Fruit fly (Drosophila melanogaster) whole organism, prepupa: Measurements from ENCODE around the gene Teh3.
A peak's percentile ranks its signal among the peaks of the same experiment; 100 is the strongest.

Experiments used
- Blimp-1 ChIP-seq: fragments of 200-800 bp; sonication (Bioruptor generic); optimal IDR thresholded peaks from 3 replicates; lab custom pipeline; 2017; ENCODE audit warnings: missing biosample characterization, missing genetic modification characterization, mild to moderate bottlenecking, moderate library complexity, missing genetic modification reagents
- CG11294 ChIP-seq: fragments of 200-800 bp; sonication (Bioruptor generic); IDR thresholded peaks from 2 replicates; pipeline ENCODE4 v1.3.6; 2022; ENCODE audit warnings: missing biosample characterization, missing genetic modification characterization
- CG11762 ChIP-seq: fragments of 200-800 bp; sonication (Bioruptor generic); optimal IDR thresholded peaks from 3 replicates; lab custom pipeline; 2016; ENCODE audit warnings: missing biosample characterization, missing genetic modification characterization; ENCODE audit not compliant: insufficient read depth
- CG11902 ChIP-seq: fragments of 200-800 bp; sonication (Bioruptor generic); optimal IDR thresholded peaks from 3 replicates; lab custom pipeline; 2016; ENCODE audit warnings: missing biosample characterization, missing genetic modification characterization
- CG15336 ChIP-seq: fragments of 200-800 bp; sonication (Bioruptor generic); IDR thresholded peaks from 2 replicates; pipeline ENCODE4 v1.3.6; 2022; ENCODE audit warnings: missing biosample characterization, missing genetic modification characterization
- CG16779 ChIP-seq: fragments of 200-800 bp; sonication (Bioruptor generic); optimal IDR thresholded peaks from 3 replicates; lab custom pipeline; 2017; ENCODE audit warnings: missing biosample characterization, mild to moderate bottlenecking, missing genetic modification characterization
- CG34406 ChIP-seq: fragments of 200-800 bp; sonication (Bioruptor generic); optimal IDR thresholded peaks from 3 replicates; lab custom pipeline; 2016; ENCODE audit warnings: missing biosample characterization, missing genetic modification characterization
- CG4318 ChIP-seq: fragments of 200-800 bp; sonication (Bioruptor generic); optimal IDR thresholded peaks from 3 replicates; lab custom pipeline; 2017; ENCODE audit warnings: missing biosample characterization, mild to moderate bottlenecking, missing genetic modification characterization
- CG6163 ChIP-seq: fragments of 200-800 bp; sonication (Bioruptor generic); IDR thresholded peaks from 3 replicates; pipeline ENCODE4 v1.3.6; 2022; ENCODE audit warnings: missing biosample characterization, missing genetic modification characterization
- CG6276 ChIP-seq: fragments of 200-800 bp; sonication (Bioruptor generic); optimal IDR thresholded peaks from 2 replicates; lab custom pipeline; 2017; ENCODE audit warnings: missing biosample characterization, mild to moderate bottlenecking, missing genetic modification characterization
- CG6792 ChIP-seq: fragments of 200-800 bp; sonication (Bioruptor generic); optimal IDR thresholded peaks from 3 replicates; lab custom pipeline; 2016; ENCODE audit warnings: missing biosample characterization, missing genetic modification characterization
- CG6854 ChIP-seq: fragments of 200-800 bp; sonication (Bioruptor generic); optimal IDR thresholded peaks from 2 replicates; lab custom pipeline; 2017; ENCODE audit warnings: missing biosample characterization, mild to moderate bottlenecking, missing genetic modification characterization
- CG8119 ChIP-seq: fragments of 200-800 bp; sonication (Bioruptor generic); IDR thresholded peaks from 3 replicates; pipeline ENCODE4 v1.3.6; 2022; ENCODE audit warnings: missing biosample characterization, missing genetic modification characterization
- CG8632 ChIP-seq: fragments of 200-800 bp; sonication (Bioruptor generic); optimal IDR thresholded peaks from 3 replicates; lab custom pipeline; 2016; ENCODE audit warnings: missing biosample characterization, missing genetic modification characterization
- CG9139 ChIP-seq: fragments of 200-800 bp; sonication (Bioruptor generic); optimal IDR thresholded peaks from 3 replicates; lab custom pipeline; 2017; ENCODE audit warnings: missing biosample characterization, mild to moderate bottlenecking, missing genetic modification characterization
- Eip75B ChIP-seq: fragments of 200-800 bp; sonication (Bioruptor generic); optimal IDR thresholded peaks from 3 replicates; lab custom pipeline; 2016; ENCODE audit warnings: missing biosample characterization, missing genetic modification characterization
- Eip78C ChIP-seq: fragments of 200-800 bp; sonication (Bioruptor generic); peaks from one replicate; lab custom pipeline; 2016; ENCODE audit warnings: missing biosample characterization, missing genetic modification characterization
- Gug ChIP-seq: fragments of 200-800 bp; sonication (Bioruptor generic); IDR thresholded peaks from 2 replicates; pipeline ENCODE4 v1.3.6; 2022; ENCODE audit warnings: missing biosample characterization, missing genetic modification characterization
- Hr39 ChIP-seq: fragments of 200-800 bp; sonication (Bioruptor generic); optimal IDR thresholded peaks from 2 replicates; lab custom pipeline; 2016; ENCODE audit warnings: missing biosample characterization, missing genetic modification characterization
- Hr4 ChIP-seq: fragments of 200-800 bp; sonication (Bioruptor generic); optimal IDR thresholded peaks from 3 replicates; lab custom pipeline; 2016; ENCODE audit warnings: missing biosample characterization, missing genetic modification characterization
- Lpt ChIP-seq: fragments of 200-800 bp; sonication (Bioruptor generic); optimal IDR thresholded peaks from 3 replicates; lab custom pipeline; 2016; ENCODE audit warnings: missing biosample characterization, missing genetic modification characterization
- OdsH ChIP-seq: fragments of 200-800 bp; sonication (Bioruptor generic); optimal IDR thresholded peaks from 3 replicates; lab custom pipeline; 2016; ENCODE audit warnings: missing biosample characterization, missing genetic modification characterization
- Smox ChIP-seq: fragments of 200-800 bp; sonication (Bioruptor generic); optimal IDR thresholded peaks from 3 replicates; lab custom pipeline; 2016; ENCODE audit warnings: missing biosample characterization, missing genetic modification characterization
- Sox14 ChIP-seq: fragments of 200-800 bp; sonication (Bioruptor generic); optimal IDR thresholded peaks from 3 replicates; lab custom pipeline; 2016; ENCODE audit warnings: missing biosample characterization, missing genetic modification characterization
- achi ChIP-seq: fragments of 200-800 bp; sonication (Bioruptor generic); optimal IDR thresholded peaks from 3 replicates; lab custom pipeline; 2016; ENCODE audit warnings: missing biosample characterization, missing genetic modification characterization
- acj6 ChIP-seq: fragments of 200-800 bp; sonication (Bioruptor generic); optimal IDR thresholded peaks from 3 replicates; lab custom pipeline; 2016; ENCODE audit warnings: missing biosample characterization, missing genetic modification characterization
- dsx ChIP-seq: fragments of 200-800 bp; optimal IDR thresholded peaks from 3 replicates; lab custom pipeline; 2019; ENCODE audit warnings: missing biosample characterization, mild to moderate bottlenecking, missing genetic modification characterization, moderate library complexity; ENCODE audit not compliant: poor library complexity, severe bottlenecking
- eg ChIP-seq: fragments of 200-800 bp; sonication (Bioruptor generic); IDR thresholded peaks from 3 replicates; pipeline ENCODE4 v1.3.6; 2022; ENCODE audit warnings: missing biosample characterization, missing genetic modification characterization
- esn ChIP-seq: fragments of 200-800 bp; sonication (Bioruptor generic); optimal IDR thresholded peaks from 2 replicates; lab custom pipeline; 2016; ENCODE audit warnings: missing biosample characterization, mild to moderate bottlenecking, missing genetic modification characterization, moderate library complexity
- fd59A ChIP-seq: fragments of 200-800 bp; sonication (Bioruptor generic); optimal IDR thresholded peaks from 2 replicates; lab custom pipeline; 2017; ENCODE audit warnings: missing biosample characterization, mild to moderate bottlenecking, missing genetic modification characterization, missing genetic modification reagents
- fd85E ChIP-seq: fragments of 200-800 bp; sonication (Bioruptor generic); optimal IDR thresholded peaks from 3 replicates; lab custom pipeline; 2016; ENCODE audit warnings: missing biosample characterization, missing genetic modification characterization
- fkh ChIP-seq: fragments of 200-800 bp; sonication (Bioruptor generic); optimal IDR thresholded peaks from 3 replicates; lab custom pipeline; 2017; ENCODE audit warnings: missing biosample characterization, mild to moderate bottlenecking, missing genetic modification characterization, moderate library complexity
- net ChIP-seq: fragments of 200-800 bp; sonication (Bioruptor generic); optimal IDR thresholded peaks from 3 replicates; lab custom pipeline; 2016; ENCODE audit warnings: missing biosample characterization, missing genetic modification characterization
- salr ChIP-seq, 2 experiments: fragments of 200-800 bp; sonication (Bioruptor generic); optimal IDR thresholded peaks; 3 replicates each; lab custom pipeline; 2016 to 2018; ENCODE audit warnings: missing biosample characterization in 2 of 2, missing genetic modification characterization in 2 of 2, mild to moderate bottlenecking in 1 of 2
- spab ChIP-seq: fragments of 200-800 bp; sonication (Bioruptor generic); optimal IDR thresholded peaks from 2 replicates; lab custom pipeline; 2017; ENCODE audit warnings: missing biosample characterization, mild to moderate bottlenecking, missing genetic modification characterization, missing genetic modification reagents
- ss ChIP-seq, 2 experiments: fragments of 200-800 bp; sonication (Bioruptor generic); optimal IDR thresholded peaks; 2 replicates in 1 of 2; 3 replicates in 1 of 2; lab custom pipeline; 2017 to 2018; ENCODE audit warnings: mild to moderate bottlenecking in 2 of 2, missing biosample characterization in 2 of 2, missing genetic modification characterization in 2 of 2, moderate library complexity in 1 of 2
- svp ChIP-seq: fragments of 200-800 bp; sonication (Bioruptor generic); peaks from one replicate; lab custom pipeline; 2016; ENCODE audit warnings: missing biosample characterization, missing genetic modification characterization
- vri ChIP-seq: fragments of 200-800 bp; sonication (Bioruptor generic); optimal IDR thresholded peaks from 3 replicates; lab custom pipeline; 2016; ENCODE audit warnings: missing biosample characterization, mild to moderate bottlenecking, missing genetic modification characterization

The Teh3 gene

DNA sequence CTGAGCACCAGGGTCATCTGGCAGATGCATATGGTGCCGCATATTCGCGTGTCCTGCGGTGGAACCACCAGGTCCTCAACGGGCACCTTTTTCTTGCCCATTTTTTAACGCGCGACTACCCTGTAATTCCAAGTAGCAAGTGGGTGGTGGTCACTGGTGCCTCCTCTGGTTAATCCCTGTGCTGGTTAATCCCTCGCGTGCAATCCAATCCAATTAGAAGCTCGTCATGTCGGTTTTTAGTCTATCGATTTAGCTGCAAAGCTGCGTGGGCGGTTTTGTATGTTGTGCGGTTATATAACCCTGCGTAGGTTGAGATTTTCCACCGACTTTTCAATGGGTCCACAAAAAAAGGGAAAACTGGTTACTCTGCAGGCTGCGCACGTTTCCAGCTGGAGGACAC is at the start of gene Teh3:
Teh3 (minus strand) TSS at position 101 of the 400 bp plus-strand sequence.
- TF ChIP-seq Lpt, result no peak
- TF ChIP-seq CG16779 (tag; lab: Kevin White, UChicago), result no peak
- no peak for TF ChIP-seq CG34406 (GFP tag; lab: Kevin White, UChicago)
- TF ChIP-seq CG6854, result no peak
- TF ChIP-seq eg (GFP tag; lab: Robert Waterston, UW), result no peak
- TF ChIP-seq fd85E (GFP tag; lab: Kevin White, UChicago), result no peak
- TF ChIP-seq CG11762 (GFP tag; lab: Kevin White, UChicago), result no peak
- TF ChIP-seq fd59A (GFP tag; lab: Kevin White, UChicago), result no peak
- TF ChIP-seq svp, result no peak
- no peak for TF ChIP-seq CG11902 (GFP tag; lab: Kevin White, UChicago)
- TF ChIP-seq CG8632, result no peak
- no peak for TF ChIP-seq vri (GFP tag; lab: Kevin White, UChicago)
- no peak for TF ChIP-seq CG6792 (GFP tag; lab: Kevin White, UChicago)
- TF ChIP-seq, all 60 proteins: peak for 0

DNA sequence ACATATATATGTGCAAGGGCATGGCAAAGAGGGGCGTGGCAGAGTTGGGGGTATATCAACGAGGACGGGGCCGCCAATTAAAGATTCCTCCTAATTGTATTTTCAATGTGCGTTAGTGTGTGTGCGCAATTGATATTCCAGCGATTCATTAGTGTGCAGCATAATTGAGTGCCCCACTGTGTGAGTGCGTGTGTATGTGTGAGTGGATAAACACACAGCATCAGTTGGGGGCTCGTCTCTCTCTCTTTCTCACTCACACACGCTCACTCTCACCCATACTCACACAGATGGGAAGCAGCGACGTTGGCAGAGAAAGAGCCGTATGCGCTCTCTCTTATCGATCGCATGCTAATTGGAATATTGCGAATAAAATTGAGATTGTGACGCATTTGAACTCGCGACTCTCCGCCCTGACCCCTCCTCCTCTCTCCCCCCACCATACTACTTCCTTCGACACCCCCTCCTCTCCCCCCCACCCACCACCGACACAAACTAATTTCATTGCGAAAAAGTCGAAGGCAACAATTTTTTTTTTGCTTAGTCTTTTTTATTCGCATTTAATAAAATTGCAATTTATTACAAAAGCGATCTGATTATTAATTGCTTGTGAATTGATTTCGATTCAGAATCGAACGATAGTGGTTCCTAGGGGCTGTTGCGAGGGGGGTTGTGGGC is 49.3 kb upstream of the Teh3 start:
- TF ChIP-seq fd59A (GFP tag; lab: Kevin White, UChicago), result no peak
- no peak for TF ChIP-seq CG4318 (GFP tag; lab: Kevin White, UChicago)
- TF ChIP-seq esn (GFP tag; lab: Kevin White, UChicago), result no peak
- no peak for TF ChIP-seq CG8119 (GFP tag; lab: Robert Waterston, UW)
- TF ChIP-seq Sox14 (GFP tag; lab: Kevin White, UChicago), result no peak
- no peak for TF ChIP-seq CG9139
- TF ChIP-seq dsx (GFP tag; lab: Kevin White, UChicago), result no peak
- TF ChIP-seq salr (GFP tag; optimal IDR thresholded peaks at IDR 0.05; lab: Kevin White, UChicago), result no peak
- TF ChIP-seq Hr4 (GFP tag; lab: Kevin White, UChicago), result no peak
- no peak for TF ChIP-seq CG11762 (GFP tag; lab: Kevin White, UChicago)
- TF ChIP-seq CG6276 (GFP tag; lab: Kevin White, UChicago), result no peak
- no peak for TF ChIP-seq CG8632
- TF ChIP-seq spab (GFP tag; lab: Kevin White, UChicago), result no peak
- 0 out of 2 replicates have a peak, but pooled peaks have one; percentile 18 for TF ChIP-seq CG15336 (GFP tag; lab: Robert Waterston, UW)
- no peak for TF ChIP-seq eg (GFP tag; lab: Robert Waterston, UW)
- no peak for TF ChIP-seq achi (GFP tag; lab: Kevin White, UChicago)
- TF ChIP-seq net (GFP tag; lab: Kevin White, UChicago), result no peak
- no peak for TF ChIP-seq Eip75B
- peak in 1 of 2 experiments; percentile 46 for TF ChIP-seq ss (GFP tag; optimal IDR thresholded peaks at IDR 0.05; lab: Kevin White, UChicago)
- TF ChIP-seq Smox (GFP tag; lab: Kevin White, UChicago), result no peak
- no peak for TF ChIP-seq Blimp-1 (GFP tag; lab: Kevin White, UChicago)
- no peak for TF ChIP-seq CG11294
- no peak for TF ChIP-seq acj6 (GFP tag; lab: Kevin White, UChicago)
- no peak for TF ChIP-seq vri (GFP tag; lab: Kevin White, UChicago)
- TF ChIP-seq fkh (GFP tag; lab: Kevin White, UChicago), result peak; percentile 42
- TF ChIP-seq svp, result peak; percentile 84
- TF ChIP-seq OdsH, result no peak
- no peak for TF ChIP-seq CG6163

DNA sequence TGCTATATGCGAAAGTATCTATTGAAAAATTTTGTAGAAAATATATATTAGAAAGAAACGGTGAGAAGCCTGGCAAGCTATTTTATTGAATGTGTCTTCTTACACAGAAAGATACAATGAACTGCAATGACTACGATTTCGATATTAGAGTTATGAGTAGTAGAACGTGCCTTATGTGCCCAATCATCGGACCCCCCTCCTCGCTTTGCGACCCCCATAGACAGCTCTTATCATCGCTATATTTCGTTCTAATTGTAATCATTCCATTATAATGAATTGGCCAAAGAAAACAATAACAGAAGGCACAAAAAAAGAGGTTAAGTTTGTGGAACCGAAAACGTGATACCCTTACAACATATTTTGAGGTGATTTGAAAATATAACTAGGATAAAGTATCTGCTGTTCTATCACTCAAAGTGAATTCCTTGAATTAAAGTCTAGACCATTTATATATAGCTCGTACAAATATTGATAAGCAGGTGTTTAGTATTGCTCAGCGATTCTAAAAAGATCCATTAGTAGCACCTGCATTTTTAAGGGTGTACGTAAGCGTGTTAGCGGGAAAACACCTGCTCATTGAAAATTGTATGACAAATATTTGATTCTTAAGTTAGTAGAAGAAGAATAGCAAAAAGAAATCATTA is 48.4 kb upstream of the Teh3 start:
- peak; percentile 50 for TF ChIP-seq Eip78C
- peak; percentile 18 for TF ChIP-seq svp
- peak; percentile 23 for TF ChIP-seq Hr39 (GFP tag; lab: Kevin White, UChicago)
- no peak for TF ChIP-seq Gug (GFP tag; lab: Robert Waterston, UW)
- TF ChIP-seq CG11762 (GFP tag; lab: Kevin White, UChicago), result no peak
- TF ChIP-seq Hr4 (GFP tag; lab: Kevin White, UChicago), result no peak
- TF ChIP-seq esn (GFP tag; lab: Kevin White, UChicago), result peak; percentile 14
- TF ChIP-seq vri (GFP tag; lab: Kevin White, UChicago), result peak; percentile 18
